Worm (Caenorhabditis elegans) whole organism, early embryonic: Measurements from ENCODE around the gene C44C10.15.

ENCODE experiments used
- aly-1 ChIP-seq: sonication (generic microtip); optimal IDR thresholded peaks from 2 replicates; lab custom pipeline; 2016; ENCODE audit warnings: missing genetic modification characterization, missing compliant biosample characterization
- ama-1 ChIP-seq: fragments of 150-350 bp; optimal IDR thresholded peaks from 2 replicates; lab custom pipeline; 2014
- flt-1 ChIP-seq: fragments of 200-800 bp; sonication (Bioruptor generic); IDR thresholded peaks from 2 replicates; pipeline ENCODE4 v1.3.6; 2022; ENCODE audit warnings: missing genetic modification characterization, missing compliant biosample characterization
- pes-1 ChIP-seq: fragments of 200-800 bp; sonication (Bioruptor generic); IDR thresholded peaks from 2 replicates; pipeline ENCODE4 v1.3.6; 2022; ENCODE audit warnings: missing genetic modification reagents, missing genetic modification characterization, missing compliant biosample characterization

ce11 chrX:11710229-11710628 is 10.1 kb upstream of the C44C10.15 start, which contains the start of gene C44C10.11:
- no peak for TF ChIP-seq pes-1 (GFP tag; lab: Robert Waterston, UW)
- TF ChIP-seq ama-1, result no peak
- no peak for TF ChIP-seq aly-1
- TF ChIP-seq flt-1 (GFP tag; lab: Robert Waterston, UW), result no peak
